Worm (Caenorhabditis elegans) whole organism, young adult: ENCODE results near the gene sri-6.

Source experiments
- F37B4.10 ChIP-seq: fragments of 200-800 bp; sonication (Bioruptor generic); IDR thresholded peaks from 2 replicates; pipeline ENCODE4 v1.3.6; 2022; ENCODE audit warnings: missing genetic modification characterization, missing compliant biosample characterization
- F39B2.1 ChIP-seq: fragments of 200-800 bp; sonication (Bioruptor generic); IDR thresholded peaks from 2 replicates; pipeline ENCODE4 v1.3.6; 2022; ENCODE audit warnings: missing genetic modification reagents, missing genetic modification characterization, missing compliant biosample characterization
- F49E8.2 ChIP-seq: sonication (generic microtip); optimal IDR thresholded peaks from 3 replicates; lab custom pipeline; 2017; ENCODE audit warnings: missing genetic modification characterization, mild to moderate bottlenecking, missing compliant biosample characterization, antibody characterized with exemption, moderate library complexity; ENCODE audit not compliant: insufficient read depth
- T07F8.4 ChIP-seq: sonication (generic microtip); optimal IDR thresholded peaks from 2 replicates; lab custom pipeline; 2016; ENCODE audit warnings: mild to moderate bottlenecking, missing genetic modification characterization, moderate library complexity, missing compliant biosample characterization
- Y53F4B.3 ChIP-seq: fragments of 200-800 bp; sonication (Bioruptor generic); IDR thresholded peaks from 2 replicates; pipeline ENCODE4 v1.3.6; 2022; ENCODE audit warnings: missing genetic modification reagents, missing genetic modification characterization, missing compliant biosample characterization
- Y56A3A.18 ChIP-seq: fragments of 200-800 bp; sonication (Bioruptor generic); IDR thresholded peaks from 2 replicates; pipeline ENCODE4 v1.3.6; 2022; ENCODE audit warnings: missing genetic modification reagents, missing genetic modification characterization, missing compliant biosample characterization
- ceh-100 ChIP-seq: fragments of 200-800 bp; sonication (Bioruptor generic); IDR thresholded peaks from 2 replicates; pipeline ENCODE4 v1.3.6; 2022; ENCODE audit warnings: missing genetic modification reagents, missing genetic modification characterization, missing compliant biosample characterization
- ceh-27 ChIP-seq: fragments of 200-800 bp; sonication (Bioruptor generic); optimal IDR thresholded peaks from 2 replicates; lab custom pipeline; 2018; ENCODE audit warnings: mild to moderate bottlenecking, missing genetic modification characterization, moderate library complexity, missing compliant biosample characterization
- die-1 ChIP-seq: sonication (generic microtip); optimal IDR thresholded peaks from 2 replicates; lab custom pipeline; 2016; ENCODE audit warnings: missing genotype, mild to moderate bottlenecking, missing genetic modification characterization, missing compliant biosample characterization
- egl-18 ChIP-seq: fragments of 200-800 bp; sonication (Bioruptor generic); IDR thresholded peaks from 2 replicates; pipeline ENCODE4 v1.3.6; 2022; ENCODE audit warnings: missing genetic modification reagents, missing genetic modification characterization, missing compliant biosample characterization
- hmg-20 ChIP-seq: fragments of 200-800 bp; sonication (Bioruptor generic); IDR thresholded peaks from 2 replicates; pipeline ENCODE4 v1.3.6; 2022; ENCODE audit warnings: missing genetic modification reagents, missing genetic modification characterization, missing compliant biosample characterization
- lag-1 ChIP-seq: fragments of 200-800 bp; sonication (Bioruptor generic); IDR thresholded peaks from 2 replicates; pipeline ENCODE4 v1.3.6; 2022; ENCODE audit warnings: missing genetic modification reagents, missing genetic modification characterization, missing compliant biosample characterization
- lin-35 ChIP-seq, 3 experiments: fragments of 150-350 bp in 2 of 3; sonication (generic microtip) in 1 of 3; optimal IDR thresholded peaks; 2 replicates each; lab custom pipeline; 2014 to 2018; ENCODE audit warnings: missing biosample characterization in 3 of 3, missing genetic modification characterization in 3 of 3, missing genetic modification reagents in 3 of 3
- lsy-27 ChIP-seq: sonication (generic microtip); optimal IDR thresholded peaks from 2 replicates; lab custom pipeline; 2017; ENCODE audit warnings: missing genetic modification characterization, mild to moderate bottlenecking, missing compliant biosample characterization, antibody characterized with exemption, missing genotype, borderline replicate concordance; ENCODE audit not compliant: insufficient read depth
- madf-3 ChIP-seq: fragments of 200-800 bp; sonication (Bioruptor generic); IDR thresholded peaks from 2 replicates; pipeline ENCODE4 v1.3.6; 2022; ENCODE audit warnings: missing genetic modification reagents, missing genetic modification characterization, missing compliant biosample characterization
- nhr-120 ChIP-seq: fragments of 200-800 bp; sonication (Bioruptor generic); IDR thresholded peaks from 2 replicates; pipeline ENCODE4 v1.3.6; 2022; ENCODE audit warnings: missing genetic modification characterization, missing compliant biosample characterization
- repo-1 ChIP-seq: sonication (generic microtip); optimal IDR thresholded peaks from 2 replicates; lab custom pipeline; 2017; ENCODE audit warnings: mild to moderate bottlenecking, missing genetic modification characterization, missing compliant biosample characterization
- sea-2 ChIP-seq: fragments of 200-800 bp; sonication (Bioruptor generic); IDR thresholded peaks from 2 replicates; pipeline ENCODE4 v1.3.6; 2022; ENCODE audit warnings: missing genetic modification characterization, missing compliant biosample characterization
- tbp1 ChIP-seq: fragments of 200-800 bp; sonication (Bioruptor generic); optimal IDR thresholded peaks from 2 replicates; lab custom pipeline; 2018; ENCODE audit warnings: mild to moderate bottlenecking, missing genetic modification characterization, missing compliant biosample characterization
- ztf-25 ChIP-seq: fragments of 200-800 bp; sonication (Bioruptor generic); IDR thresholded peaks from 2 replicates; pipeline ENCODE4 v1.3.6; 2022; ENCODE audit warnings: missing genetic modification reagents, missing genetic modification characterization, missing compliant biosample characterization

sri-6 gene

DNA sequence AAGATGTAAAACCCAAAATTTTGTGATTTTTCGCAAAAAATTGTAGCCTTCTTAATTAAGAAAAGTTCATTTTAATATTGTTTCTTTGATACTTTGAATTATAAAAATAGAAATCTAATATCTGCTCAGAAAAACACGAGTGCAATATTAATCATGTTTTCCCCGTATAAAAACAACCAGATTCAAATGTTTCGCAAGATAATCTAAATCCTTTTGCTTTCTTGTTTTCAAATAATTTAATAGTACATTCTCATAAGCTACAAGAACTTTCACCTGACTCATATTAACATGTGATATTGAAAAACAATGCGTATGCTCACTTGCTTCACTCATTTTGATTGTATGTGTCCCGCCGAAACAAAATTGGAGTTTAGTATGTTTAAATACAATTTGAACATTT, 49.8 kb downstream of the sri-6 start:
- TF ChIP-seq lag-1 (GFP tag; lab: Robert Waterston, UW) (no peak), ceh-100 (GFP tag; lab: Robert Waterston, UW) (no peak), madf-3 (GFP tag; lab: Robert Waterston, UW) (no peak), nhr-120 (GFP tag; lab: Robert Waterston, UW) (no peak), tbp1 (GFP tag; lab: Kevin White, UChicago) (no peak), ceh-27 (GFP tag; lab: Kevin White, UChicago) (no peak)

DNA sequence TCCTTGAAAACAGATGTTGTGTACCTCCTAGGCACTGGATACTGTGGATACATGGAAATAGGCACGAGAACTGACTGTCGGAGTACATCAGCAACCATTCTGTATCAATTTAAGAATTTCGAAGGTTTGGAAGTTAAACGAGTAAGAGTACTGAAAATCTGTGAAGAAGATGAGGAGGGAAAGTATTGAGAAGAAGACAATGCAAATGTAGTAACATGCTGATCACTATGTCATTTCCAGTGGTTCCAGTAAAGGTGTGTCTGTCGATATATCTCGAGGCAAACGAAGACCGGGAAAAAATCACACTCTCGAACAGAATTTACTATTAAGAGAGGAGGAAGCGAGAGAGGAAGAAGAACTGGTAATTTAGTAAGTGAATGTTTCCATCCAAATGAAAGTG, 51.0 kb downstream of the sri-6 start, which contains the start of gene dmd-10:
TSS of gene dmd-10 (minus strand) at position 101 of the 400 bp plus-strand sequence.
- no peak for TF ChIP-seq sea-2
- no peak for TF ChIP-seq ztf-25 (GFP tag; lab: Robert Waterston, UW)
- TF ChIP-seq repo-1 (tag; lab: Kevin White, UChicago): no peak
- TF ChIP-seq Y53F4B.3 (GFP tag; lab: Robert Waterston, UW): no peak
- no peak for TF ChIP-seq hmg-20 (GFP tag; lab: Robert Waterston, UW)
- TF ChIP-seq ceh-27 (GFP tag; lab: Kevin White, UChicago): no peak
- no peak for TF ChIP-seq F37B4.10 (GFP tag; lab: Robert Waterston, UW)
- no peak for TF ChIP-seq die-1
- no peak for TF ChIP-seq lsy-27 (tag; lab: Kevin White, UChicago)
- TF ChIP-seq Y56A3A.18 (GFP tag; lab: Robert Waterston, UW): no peak
- TF ChIP-seq lin-35 (GFP tag; optimal IDR thresholded peaks at IDR 0.05; lab: Kevin White, UChicago): no peak
- TF ChIP-seq F39B2.1 (GFP tag; lab: Robert Waterston, UW): no peak
- no peak for TF ChIP-seq egl-18 (GFP tag; lab: Robert Waterston, UW)
- TF ChIP-seq T07F8.4 (tag; lab: Kevin White, UChicago): no peak
- no peak for TF ChIP-seq F49E8.2 (tag; lab: Kevin White, UChicago)
